Fruit fly (Drosophila melanogaster) whole organism: ENCODE data around the gene hale.

ENCODE experiments used
- CG8478 ChIP-seq: fragments of >200 bp; optimal IDR thresholded peaks from 2 replicates; lab custom pipeline; 2018; ENCODE audit warnings: inconsistent platforms
- Dll ChIP-seq: fragments of >200 bp; optimal IDR thresholded peaks from 2 replicates; lab custom pipeline; 2017
- pan ChIP-seq: fragments of >200 bp; optimal IDR thresholded peaks from 2 replicates; lab custom pipeline; 2017
- psq ChIP-seq: fragments of >200 bp; optimal IDR thresholded peaks from 2 replicates; lab custom pipeline; 2017
- usp ChIP-seq: fragments of >200 bp; optimal IDR thresholded peaks from 2 replicates; lab custom pipeline; 2017; ENCODE audit warnings: missing biosample characterization, missing genetic modification characterization, mixed read lengths

DNA sequence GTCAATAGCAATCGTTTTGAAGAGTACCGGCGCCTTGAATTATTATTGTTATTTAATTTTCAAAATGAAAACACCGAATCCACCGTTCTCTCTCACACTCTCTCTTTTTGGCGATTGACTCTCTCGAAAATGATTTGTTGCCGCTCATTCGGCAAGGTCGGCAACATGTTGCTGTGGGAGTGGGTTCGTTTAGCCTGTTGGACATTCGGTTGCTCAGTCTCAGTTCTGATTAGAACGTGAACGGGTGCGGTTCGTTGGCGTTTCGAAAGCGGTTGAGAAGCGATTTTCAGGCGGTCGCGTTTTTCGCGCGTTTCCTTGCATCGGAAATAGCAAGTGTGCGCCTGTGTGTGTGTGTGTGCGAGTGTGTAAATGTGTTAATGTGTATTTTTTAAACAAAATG is 46.6 kb downstream of the hale start, which contains the start of gene Ac76E:
- TF ChIP-seq psq (lab: Kevin White, UChicago) (no peak), pan (lab: Kevin White, UChicago) (no peak), Dll (no peak), usp (GFP tag; lab: Kevin White, UChicago) (no peak), CG8478 (lab: Kevin White, UChicago) (no peak)
